Fruit fly (Drosophila melanogaster) whole organism, wandering third instar larva: ENCODE measurements around the gene Asciz.

Experiments used
- Abd-B ChIP-seq: fragments of >200 bp; optimal IDR thresholded peaks from 2 replicates; lab custom pipeline; 2017; ENCODE audit warnings: missing biosample characterization, missing genetic modification characterization
- CG32264 ChIP-seq: fragments of 200-800 bp; sonication (Bioruptor generic); optimal IDR thresholded peaks from 2 replicates; lab custom pipeline; 2016; ENCODE audit warnings: missing biosample characterization, missing genetic modification characterization
- CG9705 ChIP-seq: fragments of 200-800 bp; sonication (Bioruptor generic); optimal IDR thresholded peaks from 2 replicates; lab custom pipeline; 2018; ENCODE audit warnings: missing biosample characterization, mild to moderate bottlenecking, missing genetic modification characterization
- CrebA ChIP-seq: fragments of 200-800 bp; sonication (Bioruptor generic); optimal IDR thresholded peaks from 2 replicates; lab custom pipeline; 2016; ENCODE audit warnings: missing biosample characterization, mild to moderate bottlenecking, missing genetic modification characterization, borderline replicate concordance
- Dfd ChIP-seq: fragments of >200 bp; optimal IDR thresholded peaks from 2 replicates; lab custom pipeline; 2017; ENCODE audit warnings: missing biosample characterization, missing genetic modification characterization
- Dif ChIP-seq: fragments of 200-275, 200-300 bp; sonication (Bioruptor generic); optimal IDR thresholded peaks from 2 replicates; lab custom pipeline; 2018; ENCODE audit warnings: missing biosample characterization, missing genetic modification characterization; ENCODE audit not compliant: partially characterized antibody
- GATAd ChIP-seq: sonication (Bioruptor generic); optimal IDR thresholded peaks from 2 replicates; lab custom pipeline; 2016; ENCODE audit warnings: missing biosample characterization, missing genetic modification characterization
- HLH106 ChIP-seq: fragments of 200-800 bp; optimal IDR thresholded peaks from 3 replicates; lab custom pipeline; 2019; ENCODE audit warnings: missing biosample characterization, mild to moderate bottlenecking, missing genetic modification characterization, moderate library complexity
- Hnf4 ChIP-seq: fragments of 200-800 bp; sonication (Bioruptor generic); optimal IDR thresholded peaks from 2 replicates; lab custom pipeline; 2016; ENCODE audit warnings: missing biosample characterization, mild to moderate bottlenecking, missing genetic modification characterization
- Hr78 ChIP-seq: fragments of >200 bp; optimal IDR thresholded peaks from 2 replicates; lab custom pipeline; 2017; ENCODE audit warnings: missing biosample characterization, missing genetic modification characterization
- Hr83 ChIP-seq: fragments of 200-300 bp; sonication (Bioruptor generic); optimal IDR thresholded peaks from 2 replicates; lab custom pipeline; 2016; ENCODE audit warnings: missing biosample characterization, mild to moderate bottlenecking, missing genetic modification characterization, moderate library complexity; ENCODE audit not compliant: poor library complexity, severe bottlenecking
- Jra ChIP-seq: sonication (Bioruptor generic); optimal IDR thresholded peaks from 2 replicates; lab custom pipeline; 2016; ENCODE audit warnings: missing biosample characterization, missing genetic modification characterization
- Mio ChIP-seq: sonication (Bioruptor generic); optimal IDR thresholded peaks from 2 replicates; lab custom pipeline; 2016; ENCODE audit warnings: missing biosample characterization, missing genetic modification characterization
- Myc ChIP-seq: fragments of >200 bp; optimal IDR thresholded peaks from 2 replicates; lab custom pipeline; 2017
- N ChIP-seq: fragments of >200 bp; optimal IDR thresholded peaks from 2 replicates; lab custom pipeline; 2018; ENCODE audit warnings: missing biosample characterization, missing external identifiers, missing genetic modification characterization
- OdsH ChIP-seq: fragments of 200-800 bp; sonication (Bioruptor generic); optimal IDR thresholded peaks from 2 replicates; lab custom pipeline; 2016; ENCODE audit warnings: missing biosample characterization, mild to moderate bottlenecking, missing genetic modification characterization
- Rel ChIP-seq, 2 experiments: fragments of 200-800 bp; sonication (Bioruptor generic) in 1 of 2; optimal IDR thresholded peaks; 2 replicates in 1 of 2; 3 replicates in 1 of 2; lab custom pipeline; 2016 to 2019; ENCODE audit warnings: mild to moderate bottlenecking in 2 of 2, missing biosample characterization in 2 of 2, missing genetic modification characterization in 2 of 2, moderate library complexity in 1 of 2
- Sp1 ChIP-seq: fragments of 200-800 bp; sonication (Bioruptor generic); optimal IDR thresholded peaks from 3 replicates; lab custom pipeline; 2019; ENCODE audit warnings: missing biosample characterization, mild to moderate bottlenecking, missing genetic modification characterization, moderate library complexity
- Vsx2 ChIP-seq: fragments of 200-300, 225-300 bp; sonication (Bioruptor generic); optimal IDR thresholded peaks from 2 replicates; lab custom pipeline; 2018; ENCODE audit warnings: missing biosample characterization, missing genetic modification characterization; ENCODE audit not compliant: partially characterized antibody
- br ChIP-seq: fragments of 200-800 bp; sonication (Bioruptor generic); optimal IDR thresholded peaks from 2 replicates; lab custom pipeline; 2016; ENCODE audit warnings: missing biosample characterization, missing genetic modification characterization
- brk ChIP-seq: fragments of 200-800 bp; sonication (Bioruptor generic); optimal IDR thresholded peaks from 2 replicates; lab custom pipeline; 2016; ENCODE audit warnings: missing biosample characterization, mild to moderate bottlenecking, missing genetic modification characterization
- dl ChIP-seq, 2 experiments: fragments of 175-275, 200-275 bp in 1 of 2; fragments of 200-275 bp in 1 of 2; sonication (Bioruptor generic); optimal IDR thresholded peaks; lab custom pipeline; 2018; ENCODE audit warnings: mild to moderate bottlenecking in 2 of 2, missing biosample characterization in 2 of 2, missing genetic modification characterization in 2 of 2, moderate library complexity in 2 of 2; ENCODE audit not compliant: partially characterized antibody in 2 of 2, insufficient read depth in 1 of 2
- dmrt93B ChIP-seq: fragments of 200-800 bp; sonication (Bioruptor generic); optimal IDR thresholded peaks from 2 replicates; lab custom pipeline; 2018; ENCODE audit warnings: missing biosample characterization, mild to moderate bottlenecking, missing genetic modification characterization
- dsf ChIP-seq: sonication (Bioruptor generic); optimal IDR thresholded peaks from 2 replicates; lab custom pipeline; 2016; ENCODE audit warnings: missing biosample characterization, missing genetic modification characterization, borderline replicate concordance
- ey ChIP-seq: fragments of 200-800 bp; sonication (Bioruptor generic); optimal IDR thresholded peaks from 2 replicates; lab custom pipeline; 2016; ENCODE audit warnings: missing biosample characterization, missing genetic modification characterization
- foxo ChIP-seq, 2 experiments: fragments of 200-800 bp; sonication (Bioruptor generic); optimal IDR thresholded peaks; 2 replicates in 1 of 2; 3 replicates in 1 of 2; lab custom pipeline; 2016 to 2017; ENCODE audit warnings: missing biosample characterization in 2 of 2, missing genetic modification characterization in 2 of 2
- fru ChIP-seq: fragments of 200-800 bp; sonication (Bioruptor generic); optimal IDR thresholded peaks from 3 replicates; lab custom pipeline; 2016; ENCODE audit warnings: missing biosample characterization, mild to moderate bottlenecking, missing genetic modification characterization
- h ChIP-seq: fragments of 200-800 bp; sonication (Bioruptor generic); optimal IDR thresholded peaks from 3 replicates; lab custom pipeline; 2016; ENCODE audit warnings: missing biosample characterization, mild to moderate bottlenecking, missing genetic modification characterization
- jim ChIP-seq: fragments of 175-275, 200-325 bp; sonication (Bioruptor generic); optimal IDR thresholded peaks from 2 replicates; lab custom pipeline; 2016; ENCODE audit warnings: missing biosample characterization, mild to moderate bottlenecking, missing genetic modification characterization
- lola ChIP-seq: fragments of >200 bp; optimal IDR thresholded peaks from 2 replicates; lab custom pipeline; 2017; ENCODE audit warnings: missing biosample characterization, missing genetic modification characterization
- pan ChIP-seq: fragments of >200 bp; optimal IDR thresholded peaks from 2 replicates; lab custom pipeline; 2017
- psq ChIP-seq: fragments of 200-800 bp; sonication (Bioruptor generic); optimal IDR thresholded peaks from 3 replicates; lab custom pipeline; 2017; ENCODE audit warnings: missing biosample characterization, mild to moderate bottlenecking, missing genetic modification characterization, moderate library complexity
- rgr ChIP-seq: fragments of 200-800 bp; sonication (Bioruptor generic); optimal IDR thresholded peaks from 3 replicates; lab custom pipeline; 2016; ENCODE audit warnings: missing biosample characterization, mild to moderate bottlenecking, missing genetic modification characterization
- sage ChIP-seq: fragments of 200-800 bp; sonication (Bioruptor generic); optimal IDR thresholded peaks from 2 replicates; lab custom pipeline; 2016; ENCODE audit warnings: missing biosample characterization, mild to moderate bottlenecking, missing genetic modification characterization
- sv ChIP-seq: fragments of 200-800 bp; sonication (Bioruptor generic); optimal IDR thresholded peaks from 3 replicates; lab custom pipeline; 2016; ENCODE audit warnings: missing biosample characterization, missing genetic modification characterization
- tai ChIP-seq: sonication (Bioruptor generic); optimal IDR thresholded peaks from 2 replicates; lab custom pipeline; 2016; ENCODE audit warnings: missing biosample characterization, missing genetic modification characterization
- usp ChIP-seq: fragments of >200 bp; optimal IDR thresholded peaks from 2 replicates; lab custom pipeline; 2017; ENCODE audit warnings: missing biosample characterization, missing genetic modification characterization
- woc ChIP-seq: sonication (Bioruptor generic); optimal IDR thresholded peaks from 2 replicates; lab custom pipeline; 2016; ENCODE audit warnings: missing biosample characterization, mild to moderate bottlenecking, missing genetic modification characterization

Asciz gene

DNA sequence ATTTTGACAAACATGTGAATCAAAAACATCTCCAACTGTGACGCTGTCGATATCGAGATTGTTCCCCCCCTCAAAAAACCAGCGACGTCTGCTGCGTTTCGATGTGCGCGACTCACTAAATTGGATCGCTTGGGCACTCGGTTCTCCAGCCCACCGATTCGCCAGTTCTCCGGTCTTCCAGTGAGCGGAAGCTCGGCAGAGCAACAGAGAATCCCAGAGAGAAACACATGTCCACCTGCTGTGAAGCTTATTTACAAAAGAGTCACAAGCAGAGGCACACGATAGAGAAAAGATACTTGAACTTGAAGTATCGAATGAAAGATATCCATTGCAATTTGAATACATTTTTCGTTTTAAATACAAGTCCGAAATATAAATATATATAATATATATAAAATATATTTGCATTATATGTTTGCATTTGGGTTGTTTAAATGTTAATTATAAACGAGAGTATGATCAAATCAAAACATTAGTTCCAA lies 31.9 kb downstream of the Asciz start:
- TF ChIP-seq Dif (GFP tag; lab: Kevin White, UChicago) = peak; percentile 44
- no peak for TF ChIP-seq Hr78
- TF ChIP-seq OdsH = peak; percentile 1
- TF ChIP-seq brk (GFP tag; lab: Kevin White, UChicago) = no peak
- peak; percentile 4 for TF ChIP-seq rgr (GFP tag; lab: Kevin White, UChicago)
- TF ChIP-seq Abd-B (GFP tag; lab: Kevin White, UChicago) = no peak
- peak; percentile 16 for TF ChIP-seq br (GFP tag; lab: Kevin White, UChicago)
- no peak for TF ChIP-seq HLH106
- TF ChIP-seq GATAd = no peak
- no peak for TF ChIP-seq dsf
- peak; percentile 78 for TF ChIP-seq Hr83 (GFP tag; lab: Kevin White, UChicago)
- TF ChIP-seq lola = no peak
- TF ChIP-seq h (GFP tag; lab: Kevin White, UChicago) = peak; percentile 38
- no peak for TF ChIP-seq woc (GFP tag; lab: Kevin White, UChicago)
- TF ChIP-seq CG32264 (GFP tag; lab: Kevin White, UChicago) = peak; percentile 20
- TF ChIP-seq dmrt93B (GFP tag; lab: Kevin White, UChicago) = no peak
- no peak for TF ChIP-seq CrebA (GFP tag; lab: Kevin White, UChicago)
- TF ChIP-seq usp (GFP tag; lab: Kevin White, UChicago) = no peak
- TF ChIP-seq fru (GFP tag; lab: Kevin White, UChicago) = no peak
- peak; percentile 0 to 71 for TF ChIP-seq dl (GFP tag; optimal IDR thresholded peaks at IDR 0.05; lab: Kevin White, UChicago; ENCODE audit: insufficient read depth in 1 of 2, partially characterized antibody in 2 of 2)

DNA sequence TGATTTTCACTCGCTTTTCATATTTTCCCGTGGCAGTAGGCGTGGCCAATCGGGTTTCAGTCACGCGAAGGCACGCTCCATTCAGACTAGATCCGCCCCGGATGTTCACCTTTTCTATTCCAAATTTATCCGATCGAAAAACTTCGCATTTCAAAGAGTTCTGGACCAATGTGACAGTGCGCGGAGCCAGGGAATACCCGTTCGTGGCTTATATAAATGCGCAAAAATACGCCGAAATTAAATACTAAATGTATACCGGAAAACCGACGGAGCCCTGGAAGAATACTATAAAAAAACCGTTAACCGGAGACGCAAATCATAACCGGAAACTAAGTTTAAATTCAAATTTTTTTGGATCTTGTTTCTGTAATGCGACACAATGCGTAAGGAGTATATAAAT lies 38.5 kb downstream of the Asciz start, which contains the start of gene promL:
Gene promL (minus strand): TSS at position 181 of the 400 bp plus-strand sequence.
- no peak for TF ChIP-seq Dif (GFP tag; lab: Kevin White, UChicago)
- no peak for TF ChIP-seq dsf
- peak; percentile 64 for TF ChIP-seq fru (GFP tag; lab: Kevin White, UChicago)
- TF ChIP-seq pan (lab: Kevin White, UChicago) = no peak
- TF ChIP-seq HLH106 = peak; percentile 49
- TF ChIP-seq woc (GFP tag; lab: Kevin White, UChicago) = no peak
- no peak for TF ChIP-seq N (GFP tag; lab: Kevin White, UChicago)
- no peak for TF ChIP-seq CG32264 (GFP tag; lab: Kevin White, UChicago)
- peak; percentile 1 for TF ChIP-seq dmrt93B (GFP tag; lab: Kevin White, UChicago)
- peak in 1 of 2 experiments; percentile 10 for TF ChIP-seq dl (GFP tag; optimal IDR thresholded peaks at IDR 0.05; lab: Kevin White, UChicago; ENCODE audit: insufficient read depth in 1 of 2, partially characterized antibody in 2 of 2)
- TF ChIP-seq lola = no peak
- peak; percentile 1 for TF ChIP-seq psq (GFP tag; lab: Kevin White, UChicago)
- peak; percentile 63 for TF ChIP-seq Sp1
- TF ChIP-seq CG9705 = peak; percentile 43
- peak in 1 of 2 experiments; percentile 41 for TF ChIP-seq foxo (GFP tag; optimal IDR thresholded peaks at IDR 0.05; lab: Kevin White, UChicago)
- peak; percentile 32 for TF ChIP-seq OdsH
- no peak for TF ChIP-seq Hnf4 (GFP tag; lab: Kevin White, UChicago)
- TF ChIP-seq GATAd = no peak
- TF ChIP-seq CrebA (GFP tag; lab: Kevin White, UChicago) = no peak
- TF ChIP-seq sv (GFP tag; lab: Kevin White, UChicago) = peak; percentile 14
- TF ChIP-seq Mio = no peak
- no peak for TF ChIP-seq Dfd
- TF ChIP-seq Hr78 = no peak
- peak; percentile 64 for TF ChIP-seq Hr83 (GFP tag; lab: Kevin White, UChicago)
- no peak for TF ChIP-seq Abd-B (GFP tag; lab: Kevin White, UChicago)
- peak; percentile 21 for TF ChIP-seq ey (GFP tag; lab: Kevin White, UChicago)
- no peak for TF ChIP-seq Myc (lab: Kevin White, UChicago)
- TF ChIP-seq Jra (GFP tag; lab: Kevin White, UChicago) = no peak
- TF ChIP-seq h (GFP tag; lab: Kevin White, UChicago) = peak; percentile 58
- no peak for TF ChIP-seq jim (GFP tag; lab: Kevin White, UChicago)
- no peak for TF ChIP-seq Vsx2
- no peak for TF ChIP-seq sage (GFP tag; lab: Kevin White, UChicago)
- no peak for TF ChIP-seq Rel (GFP tag; optimal IDR thresholded peaks at IDR 0.05; lab: Kevin White, UChicago)
- peak; percentile 98 for TF ChIP-seq Rel (tag; optimal IDR thresholded peaks at IDR 0.05; lab: Kevin White, UChicago)
- peak; percentile 56 for TF ChIP-seq br (GFP tag; lab: Kevin White, UChicago)
- TF ChIP-seq tai (GFP tag; lab: Kevin White, UChicago) = no peak
- TF ChIP-seq rgr (GFP tag; lab: Kevin White, UChicago) = peak; percentile 62
- no peak for TF ChIP-seq usp (GFP tag; lab: Kevin White, UChicago)
- peak; percentile 69 for TF ChIP-seq brk (GFP tag; lab: Kevin White, UChicago)
- TF ChIP-seq, all 38 proteins: peak for 17
